Fruit fly (Drosophila melanogaster): ENCODE measurements around the gene Crag.

The Crag gene

dm6 chrX:8579097-8579496 lies 12.7 kb upstream of the Crag start:
- TF ChIP-seq dac (GFP tag; optimal IDR thresholded peaks at IDR 0.05) (no peak), Gug (GFP tag; IDR thresholded peaks at IDR 0.05) (no peak), CG6854 (GFP tag; optimal IDR thresholded peaks at IDR 0.05) (no peak), CG31627 (GFP tag; optimal IDR thresholded peaks at IDR 0.05) (no peak), CG34406 (GFP tag; optimal IDR thresholded peaks at IDR 0.05) (no peak), CG11902 (GFP tag; optimal IDR thresholded peaks at IDR 0.05) (no peak), topi (GFP tag; optimal IDR thresholded peaks at IDR 0.05) (no peak)

dm6 chrX:8579875-8580274 lies 12.0 kb upstream of the Crag start:
- TF ChIP-seq CG7368 (GFP tag; optimal IDR thresholded peaks at IDR 0.05) (no peak), pdm3 (GFP tag; optimal IDR thresholded peaks at IDR 0.05) (no peak), CG9139 (GFP tag; optimal IDR thresholded peaks at IDR 0.05) (no peak), CG8119 (GFP tag; IDR thresholded peaks at IDR 0.05) (no peak), Smox (GFP tag; optimal IDR thresholded peaks at IDR 0.05) (no peak), CG3919 (GFP tag; optimal IDR thresholded peaks at IDR 0.05) (no peak), CG31627 (GFP tag; optimal IDR thresholded peaks at IDR 0.05) (no peak), dsx (GFP tag; optimal IDR thresholded peaks at IDR 0.05; ENCODE audit: poor library complexity, severe bottlenecking) (no peak), svp (GFP tag) (no peak), spab (GFP tag; optimal IDR thresholded peaks at IDR 0.05) (no peak), CG6792 (GFP tag; optimal IDR thresholded peaks at IDR 0.05) (no peak), CG1621 (tag; optimal IDR thresholded peaks at IDR 0.05) (no peak), Eip78C (GFP tag) (no peak), cyc (GFP tag; optimal IDR thresholded peaks at IDR 0.05) (no peak), CG10631 (GFP tag; optimal IDR thresholded peaks at IDR 0.05) (no peak), esn (GFP tag; optimal IDR thresholded peaks at IDR 0.05) (no peak), vri (GFP tag; optimal IDR thresholded peaks at IDR 0.05) (no peak), Sox14 (GFP tag; optimal IDR thresholded peaks at IDR 0.05) (no peak), CG10669 (GFP tag; optimal IDR thresholded peaks at IDR 0.05) (no peak)

- TF ChIP-seq ss (GFP tag; optimal IDR thresholded peaks at IDR 0.05) (peak; percentile 26 to 55), CG16779 (tag; optimal IDR thresholded peaks at IDR 0.05) (no peak), acj6 (GFP tag; optimal IDR thresholded peaks at IDR 0.05) (no peak), CG6808 (GFP tag; optimal IDR thresholded peaks at IDR 0.05) (peak; percentile 25), CG6854 (GFP tag; optimal IDR thresholded peaks at IDR 0.05) (no peak), Hr39 (GFP tag; optimal IDR thresholded peaks at IDR 0.05) (no peak), fd85E (GFP tag; optimal IDR thresholded peaks at IDR 0.05) (no peak), OdsH (GFP tag; optimal IDR thresholded peaks at IDR 0.05) (no peak), Smox (GFP tag; optimal IDR thresholded peaks at IDR 0.05) (no peak), CG6163 (GFP tag; IDR thresholded peaks at IDR 0.05) (no peak), salr (GFP tag; optimal IDR thresholded peaks at IDR 0.05) (peak in 1 of 2 experiments; percentile 7), CG11902 (GFP tag; optimal IDR thresholded peaks at IDR 0.05) (no peak), Sox15 (GFP tag; optimal IDR thresholded peaks at IDR 0.05) (no peak), Ets96B (tag; optimal IDR thresholded peaks at IDR 0.05) (no peak), CG10631 (GFP tag; optimal IDR thresholded peaks at IDR 0.05) (no peak), dsx (GFP tag; optimal IDR thresholded peaks at IDR 0.05; ENCODE audit: poor library complexity, severe bottlenecking) (no peak), CG7368 (GFP tag; optimal IDR thresholded peaks at IDR 0.05) (no peak), CG8119 (GFP tag; IDR thresholded peaks at IDR 0.05) (0 out of 3 replicates have a peak, but pooled peaks have one; percentile 13), CG3032 (tag; optimal IDR thresholded peaks at IDR 0.05) (no peak), Sox102F (GFP tag; optimal IDR thresholded peaks at IDR 0.05) (no peak), Lpt (GFP tag; optimal IDR thresholded peaks at IDR 0.05) (no peak), dac (GFP tag; optimal IDR thresholded peaks at IDR 0.05) (no peak), spab (GFP tag; optimal IDR thresholded peaks at IDR 0.05) (peak; percentile 14), esn (GFP tag; optimal IDR thresholded peaks at IDR 0.05) (no peak), CG1621 (tag; optimal IDR thresholded peaks at IDR 0.05) (no peak), Eip78C (GFP tag) (peak; percentile 63), Blimp-1 (GFP tag; optimal IDR thresholded peaks at IDR 0.05) (no peak), Hr4 (GFP tag; optimal IDR thresholded peaks at IDR 0.05) (no peak), CG4318 (GFP tag; optimal IDR thresholded peaks at IDR 0.05) (no peak), topi (GFP tag; optimal IDR thresholded peaks at IDR 0.05) (no peak), CG9139 (GFP tag; optimal IDR thresholded peaks at IDR 0.05) (peak; percentile 15), net (GFP tag; optimal IDR thresholded peaks at IDR 0.05) (no peak), achi (GFP tag; optimal IDR thresholded peaks at IDR 0.05) (no peak), CG15336 (GFP tag; IDR thresholded peaks at IDR 0.05) (no peak), CG6276 (GFP tag; optimal IDR thresholded peaks at IDR 0.05) (no peak), lz (GFP tag; optimal IDR thresholded peaks at IDR 0.05) (no peak)
Measured at dm6 chrX:8580794-8581193, 11.0 kb upstream of the Crag start.
